Worm (Caenorhabditis elegans) whole organism, L4/young adult: ENCODE measurements around the gene F59B10.2.

Experiments
- W03F9.2 ChIP-seq: fragments of 150-350 bp; optimal IDR thresholded peaks from 2 replicates; lab custom pipeline; 2014; ENCODE audit warnings: missing biosample characterization, missing genetic modification characterization
- dao-5 ChIP-seq: sonication (generic microtip); optimal IDR thresholded peaks from 2 replicates; lab custom pipeline; 2016; ENCODE audit warnings: missing genotype, missing genetic modification characterization, moderate library complexity, missing compliant biosample characterization
- him-1 ChIP-seq: sonication (generic microtip); optimal IDR thresholded peaks from 2 replicates; lab custom pipeline; 2016; ENCODE audit warnings: missing genotype, missing genetic modification reagents, missing genetic modification characterization, missing compliant biosample characterization

- no peak for TF ChIP-seq him-1 (tag; lab: Kevin White, UChicago)
- TF ChIP-seq dao-5: no peak
- no peak for TF ChIP-seq W03F9.2 (tag; lab: Kevin White, UChicago)
Observed at ce11 chrII:10555484-10556075, 45.9 kb upstream of the F59B10.2 start.
